Fruit fly (Drosophila melanogaster): ENCODE measurements around the gene pzg.

The pzg gene

DNA sequence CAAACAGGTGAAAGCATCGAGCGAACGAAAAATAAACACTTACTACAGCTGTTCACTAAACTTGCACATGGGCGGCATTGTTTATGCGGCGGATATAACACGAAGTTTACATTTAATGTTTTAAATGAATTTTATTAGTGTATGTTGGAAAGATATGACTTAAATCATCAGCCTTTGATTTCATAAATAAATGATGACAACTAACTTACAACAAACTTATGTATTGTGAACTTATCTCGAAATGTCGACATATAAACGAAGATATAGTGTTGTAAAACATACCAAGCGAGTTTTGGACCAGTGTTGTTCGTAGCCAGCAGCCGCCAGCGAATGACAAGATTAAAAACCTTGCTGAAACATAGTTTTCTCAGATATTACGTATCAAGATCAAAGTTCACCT is 18.5 kb downstream of the pzg start, which contains the start of the genes CG11309 and CG7632 (continued):
- TF ChIP-seq org-1 (GFP tag; optimal IDR thresholded peaks at IDR 0.05) (peak; percentile 99), CG8281 (tag; optimal IDR thresholded peaks at IDR 0.05) (peak; percentile 95), Fer1 (GFP tag; optimal IDR thresholded peaks at IDR 0.05) (peak; percentile 100), lab (GFP tag; optimal IDR thresholded peaks at IDR 0.05) (peak; percentile 100), sens (GFP tag) (peak; percentile 100), sqz (GFP tag; optimal IDR thresholded peaks at IDR 0.05) (peak; percentile 99), Usf (GFP tag; optimal IDR thresholded peaks at IDR 0.05) (peak; percentile 96), dmrt99B (tag; optimal IDR thresholded peaks at IDR 0.05) (peak; percentile 99), Hr3 (GFP tag; optimal IDR thresholded peaks at IDR 0.05) (peak; percentile 97), hth (optimal IDR thresholded peaks at IDR 0.05) (no peak), twi (tag; optimal IDR thresholded peaks at IDR 0.05) (peak; percentile 99), CG9437 (GFP tag; optimal IDR thresholded peaks at IDR 0.05) (peak; percentile 96), CG32532 (GFP tag; IDR thresholded peaks at IDR 0.05) (peak; percentile 98), CG11695 (GFP tag; IDR thresholded peaks at IDR 0.05) (peak; percentile 99), ATbp (GFP tag; optimal IDR thresholded peaks at IDR 0.05) (peak; percentile 99), esg (GFP tag; conservative IDR thresholded peaks at IDR 0.05) (peak; percentile 96), corto (GFP tag; optimal IDR thresholded peaks at IDR 0.05) (peak; percentile 99), CG2678 (tag; optimal IDR thresholded peaks at IDR 0.05) (peak; percentile 100), Ets97D (GFP tag; optimal IDR thresholded peaks at IDR 0.05) (peak; percentile 95), CG34422 (GFP tag; IDR thresholded peaks at IDR 0.05) (peak; percentile 97), Deaf1 (tag; optimal IDR thresholded peaks at IDR 0.05) (peak; percentile 92), CG3726 (GFP tag; IDR thresholded peaks at IDR 0.05) (peak; percentile 97), caup (GFP tag; optimal IDR thresholded peaks at IDR 0.05; ENCODE audit: severe bottlenecking) (peak; percentile 99), CG1233 (GFP tag; optimal IDR thresholded peaks at IDR 0.05) (peak; percentile 99), lola (GFP tag; optimal IDR thresholded peaks at IDR 0.05) (peak in 1 of 3 experiments; percentile 100), CG3407 (GFP tag; optimal IDR thresholded peaks at IDR 0.05) (peak; percentile 98), Nf-YB (GFP tag; optimal IDR thresholded peaks at IDR 0.05) (peak; percentile 93), danr (GFP tag; IDR thresholded peaks at IDR 0.05) (peak; percentile 88), CG7357 (GFP tag; IDR thresholded peaks at IDR 0.05) (peak; percentile 85), CG17802 (tag; optimal IDR thresholded peaks at IDR 0.05) (peak; percentile 93), CG7271 (tag; optimal IDR thresholded peaks at IDR 0.05) (peak; percentile 100), CG3847 (GFP tag; IDR thresholded peaks at IDR 0.05) (peak; percentile 97), CG6765 (GFP tag; optimal IDR thresholded peaks at IDR 0.05) (peak; percentile 99), MESR4 (GFP tag; optimal IDR thresholded peaks at IDR 0.05) (peak; percentile 95), sim (GFP tag; IDR thresholded peaks at IDR 0.05) (peak; percentile 98), chn (GFP tag; optimal IDR thresholded peaks at IDR 0.05) (peak; percentile 98), pnt (GFP tag; optimal IDR thresholded peaks at IDR 0.05) (peak; percentile 97), CG4360 (GFP tag; IDR thresholded peaks at IDR 0.05) (peak; percentile 88), ato (GFP tag; IDR thresholded peaks at IDR 0.05; ENCODE audit: partially characterized antibody) (no peak), CG13287 (GFP tag; IDR thresholded peaks at IDR 0.05; ENCODE audit: partially characterized antibody) (peak; percentile 73), CG1647 (GFP tag; optimal IDR thresholded peaks at IDR 0.05) (peak; percentile 98)

Measured in whole organism, embryonic.